Fruit fly (Drosophila melanogaster) whole organism, pupa: Measurements from ENCODE around the gene ru.

ENCODE experiments used
- CG10348 ChIP-seq: fragments of 200-800 bp; sonication (Bioruptor generic); IDR thresholded peaks from 2 replicates; pipeline ENCODE4 v1.3.6; 2022; ENCODE audit warnings: missing biosample characterization, missing genetic modification characterization
- CG12605 ChIP-seq: fragments of 200-800 bp; sonication (Bioruptor generic); IDR thresholded peaks from 2 replicates; pipeline ENCODE4 v1.3.6; 2022; ENCODE audit warnings: missing biosample characterization, missing genetic modification characterization
- CG13204 ChIP-seq: fragments of 200-800 bp; sonication (Bioruptor generic); optimal IDR thresholded peaks from 2 replicates; lab custom pipeline; 2018; ENCODE audit warnings: missing biosample characterization, mild to moderate bottlenecking, missing genetic modification characterization, moderate library complexity
- CG14655 ChIP-seq: fragments of 200-800 bp; sonication (Bioruptor generic); optimal IDR thresholded peaks from 3 replicates; lab custom pipeline; 2017; ENCODE audit warnings: mild to moderate bottlenecking, missing biosample characterization, missing genetic modification reagents, missing genetic modification characterization
- CG15710 ChIP-seq: fragments of 200-800 bp; sonication (Bioruptor generic); optimal IDR thresholded peaks from 2 replicates; lab custom pipeline; 2018; ENCODE audit warnings: missing biosample characterization, mild to moderate bottlenecking, missing genetic modification characterization, moderate library complexity
- CG17806 ChIP-seq: fragments of 200-800 bp; sonication (Bioruptor generic); optimal IDR thresholded peaks from 2 replicates; lab custom pipeline; 2018; ENCODE audit warnings: missing biosample characterization, mild to moderate bottlenecking, missing genetic modification characterization, moderate library complexity
- CG4496 ChIP-seq: fragments of 200-800 bp; sonication (Bioruptor generic); IDR thresholded peaks from 3 replicates; pipeline ENCODE4 v1.3.6; 2022; ENCODE audit warnings: missing biosample characterization, missing genetic modification characterization
- CG8159 ChIP-seq: fragments of 200-800 bp; sonication (Bioruptor generic); optimal IDR thresholded peaks from 3 replicates; lab custom pipeline; 2018; ENCODE audit warnings: missing biosample characterization, mild to moderate bottlenecking, missing genetic modification characterization, moderate library complexity
- CG8301 ChIP-seq: fragments of 200-800 bp; sonication (Bioruptor generic); optimal IDR thresholded peaks from 2 replicates; lab custom pipeline; 2018; ENCODE audit warnings: missing biosample characterization, mild to moderate bottlenecking, missing genetic modification characterization
- D1 ChIP-seq: fragments of 200-800 bp; sonication (Bioruptor generic); optimal IDR thresholded peaks from 2 replicates; lab custom pipeline; 2018; ENCODE audit warnings: missing biosample characterization, mild to moderate bottlenecking, missing genetic modification characterization, moderate library complexity
- EcR ChIP-seq: fragments of 200-800 bp; sonication (Bioruptor generic); optimal IDR thresholded peaks from 3 replicates; lab custom pipeline; 2019; ENCODE audit warnings: missing biosample characterization, missing genetic modification characterization, mild to moderate bottlenecking, moderate library complexity, missing genetic modification reagents
- Ets98B ChIP-seq: fragments of 200-800 bp; sonication (Bioruptor generic); IDR thresholded peaks from 2 replicates; pipeline ENCODE4 v1.3.6; 2022; ENCODE audit warnings: missing biosample characterization, missing genetic modification characterization
- Pif1A ChIP-seq: fragments of 200-800 bp; sonication (Bioruptor generic); optimal IDR thresholded peaks from 3 replicates; lab custom pipeline; 2016; ENCODE audit warnings: missing biosample characterization, missing genetic modification characterization
- Pif1B ChIP-seq: fragments of 200-800 bp; sonication (Bioruptor generic); optimal IDR thresholded peaks from 3 replicates; lab custom pipeline; 2016; ENCODE audit warnings: missing biosample characterization, missing genetic modification characterization
- Snoo ChIP-seq: fragments of 200-800 bp; sonication (Bioruptor generic); optimal IDR thresholded peaks from 3 replicates; lab custom pipeline; 2017; ENCODE audit warnings: missing biosample characterization, mild to moderate bottlenecking, missing genetic modification characterization, inconsistent platforms
- gl ChIP-seq: fragments of 200-800 bp; sonication (Bioruptor generic); optimal IDR thresholded peaks from 2 replicates; lab custom pipeline; 2018; ENCODE audit warnings: missing biosample characterization, mild to moderate bottlenecking, missing genetic modification characterization
- rn ChIP-seq: fragments of 200-800 bp; sonication (Bioruptor generic); IDR thresholded peaks from 2 replicates; pipeline ENCODE4 v1.3.6; 2022; ENCODE audit warnings: missing biosample characterization, missing genetic modification characterization

The ru gene

dm6 chr3L:1424488-1424887, 54.1 kb downstream of the ru start:
- TF ChIP-seq CG14655, result no peak
- TF ChIP-seq CG8301 (tag; lab: Kevin White, UChicago), result no peak
- no peak for TF ChIP-seq CG12605 (GFP tag; lab: Robert Waterston, UW)
- TF ChIP-seq CG13204, result no peak
- TF ChIP-seq EcR, result no peak
- TF ChIP-seq Snoo (tag; lab: Kevin White, UChicago), result no peak
- no peak for TF ChIP-seq D1 (tag; lab: Kevin White, UChicago)
- TF ChIP-seq CG17806, result no peak
- TF ChIP-seq CG15710 (tag; lab: Kevin White, UChicago), result no peak
- TF ChIP-seq rn (GFP tag; lab: Robert Waterston, UW), result no peak
- TF ChIP-seq CG10348 (GFP tag; lab: Robert Waterston, UW), result no peak
- no peak for TF ChIP-seq CG4496 (GFP tag; lab: Robert Waterston, UW)
- no peak for TF ChIP-seq gl (tag; lab: Kevin White, UChicago)

- TF ChIP-seq Ets98B (GFP tag; lab: Robert Waterston, UW) (no peak), EcR (no peak), Pif1A (no peak), Pif1B (GFP tag; lab: Kevin White, UChicago) (no peak), CG8159 (tag; lab: Kevin White, UChicago) (no peak)
Observed at dm6 chr3L:1431489-1432053, 61.1 kb downstream of the ru start.
